Worm (Caenorhabditis elegans) whole organism, L1 larva: ENCODE results near the gene pals-26.

Source experiments
- lin-15B ChIP-seq: fragments of 150-350 bp; sonication (generic microtip); optimal IDR thresholded peaks from 3 replicates; lab custom pipeline; 2014; ENCODE audit warnings: missing biosample characterization, missing genetic modification characterization
- lsy-2 ChIP-seq, 2 experiments: fragments of 150-350 bp; optimal IDR thresholded peaks; 2 replicates each; lab custom pipeline; 2014; ENCODE audit warnings: missing biosample characterization in 2 of 2, missing genetic modification characterization in 2 of 2
- nhr-11 ChIP-seq: fragments of 150-350 bp; optimal IDR thresholded peaks from 2 replicates; lab custom pipeline; 2014; ENCODE audit warnings: missing biosample characterization, missing genetic modification characterization
- nhr-12 ChIP-seq: sonication (generic microtip); optimal IDR thresholded peaks from 2 replicates; lab custom pipeline; 2017; ENCODE audit warnings: missing biosample characterization, missing genetic modification characterization
- nhr-28 ChIP-seq: fragments of 150-350 bp; optimal IDR thresholded peaks from 2 replicates; lab custom pipeline; 2014; ENCODE audit warnings: missing biosample characterization, missing genetic modification characterization
- nhr-77 ChIP-seq: fragments of 150-350 bp; optimal IDR thresholded peaks from 2 replicates; lab custom pipeline; 2014; ENCODE audit warnings: missing biosample characterization, missing genetic modification characterization
- unc-62 ChIP-seq: fragments of 150-350 bp; optimal IDR thresholded peaks from 2 replicates; lab custom pipeline; 2014; ENCODE audit warnings: missing biosample characterization, missing genetic modification reagents, missing genetic modification characterization
- unc-86 ChIP-seq: sonication (generic microtip); optimal IDR thresholded peaks from 2 replicates; lab custom pipeline; 2016; ENCODE audit warnings: missing genetic modification characterization, missing compliant biosample characterization
- ztf-11 ChIP-seq, 2 experiments: sonication (generic microtip); optimal IDR thresholded peaks; 2 replicates each; lab custom pipeline; 2016 to 2017; ENCODE audit warnings: missing genetic modification characterization in 2 of 2, missing biosample characterization in 1 of 2, missing compliant biosample characterization in 1 of 2

DNA sequence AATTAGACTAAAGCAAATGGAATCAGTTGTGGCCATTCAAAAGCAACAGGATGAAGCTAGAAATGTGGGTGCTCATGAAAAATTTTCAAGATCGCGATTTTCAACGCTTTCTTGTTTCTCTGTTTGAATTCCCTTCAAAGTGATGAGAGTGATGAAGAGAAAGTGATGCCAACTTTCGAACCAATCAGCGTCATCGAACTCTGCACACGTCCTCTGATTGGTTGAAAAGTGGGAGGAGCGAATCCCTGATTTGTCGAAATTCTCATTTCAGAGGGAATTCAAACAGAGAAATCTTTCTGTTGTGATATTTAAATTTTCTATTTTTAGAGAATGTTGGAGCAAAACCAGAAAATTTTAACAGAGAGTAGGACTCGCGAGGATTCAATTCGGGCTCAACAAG, 7.2 kb downstream of the pals-26 start:
- TF ChIP-seq lin-15B (tag; lab: Kevin White, UChicago), result no peak
- no peak for TF ChIP-seq nhr-77 (tag; lab: Kevin White, UChicago)
- no peak for TF ChIP-seq nhr-28 (tag; lab: Kevin White, UChicago)
- no peak for TF ChIP-seq lsy-2 (tag; optimal IDR thresholded peaks at IDR 0.05; lab: Kevin White, UChicago)
- no peak for TF ChIP-seq nhr-12 (tag; lab: Kevin White, UChicago)
- TF ChIP-seq ztf-11 (tag; optimal IDR thresholded peaks at IDR 0.05; lab: Kevin White, UChicago), result no peak
- no peak for TF ChIP-seq nhr-11 (tag; lab: Kevin White, UChicago)
- TF ChIP-seq unc-62 (GFP tag; lab: Kevin White, UChicago), result no peak
- no peak for TF ChIP-seq unc-86 (tag; lab: Kevin White, UChicago)
